Worm (Caenorhabditis elegans) whole organism, L3 larva: ENCODE data around the gene nhr-93.

Experiments
- R02D3.7 ChIP-seq: fragments of 150-350 bp; optimal IDR thresholded peaks from 2 replicates; lab custom pipeline; 2014; ENCODE audit warnings: missing biosample characterization, missing genetic modification characterization
- aly-2 ChIP-seq: fragments of 150-350 bp; optimal IDR thresholded peaks from 2 replicates; lab custom pipeline; 2014; ENCODE audit warnings: missing biosample characterization, missing genetic modification characterization
- ama-1 ChIP-seq: fragments of 150-350 bp; optimal IDR thresholded peaks from 2 replicates; lab custom pipeline; 2018
- egl-5 ChIP-seq: fragments of 150-350 bp; optimal IDR thresholded peaks from 2 replicates; lab custom pipeline; 2017; ENCODE audit warnings: missing biosample characterization, missing genetic modification reagents, missing genetic modification characterization, inconsistent platforms
- eor-1 ChIP-seq, 2 experiments: fragments of 150-350 bp; optimal IDR thresholded peaks; 2 replicates each; lab custom pipeline; 2014 to 2018; ENCODE audit warnings: missing biosample characterization in 2 of 2, missing genetic modification characterization in 2 of 2
- lin-15B ChIP-seq: fragments of 150-350 bp; optimal IDR thresholded peaks from 2 replicates; lab custom pipeline; 2014; ENCODE audit warnings: missing biosample characterization, missing genetic modification characterization
- lsy-12 ChIP-seq: sonication (generic microtip); optimal IDR thresholded peaks from 2 replicates; lab custom pipeline; 2016; ENCODE audit warnings: mild to moderate bottlenecking, missing genetic modification characterization, missing compliant biosample characterization
- mml-1 ChIP-seq: fragments of 150-350 bp; sonication (generic microtip); optimal IDR thresholded peaks from 3 replicates; lab custom pipeline; 2014; ENCODE audit warnings: missing biosample characterization, missing genetic modification characterization
- nfya-1 ChIP-seq: sonication (generic microtip); optimal IDR thresholded peaks from 2 replicates; lab custom pipeline; 2017; ENCODE audit warnings: missing genetic modification characterization, mild to moderate bottlenecking, missing compliant biosample characterization, antibody characterized with exemption, moderate library complexity; ENCODE audit not compliant: insufficient read depth
- nhr-11 ChIP-seq: fragments of 150-350 bp; optimal IDR thresholded peaks from 2 replicates; lab custom pipeline; 2014; ENCODE audit warnings: missing biosample characterization, missing genetic modification characterization
- nhr-28 ChIP-seq: fragments of 150-350 bp; optimal IDR thresholded peaks from 2 replicates; lab custom pipeline; 2014; ENCODE audit warnings: missing biosample characterization, missing genetic modification characterization
- nhr-77 ChIP-seq: fragments of 150-350 bp; optimal IDR thresholded peaks from 2 replicates; lab custom pipeline; 2014; ENCODE audit warnings: missing biosample characterization, missing genetic modification characterization
- tbx-2 ChIP-seq: sonication (generic microtip); optimal IDR thresholded peaks from 2 replicates; lab custom pipeline; 2016; ENCODE audit warnings: mild to moderate bottlenecking, missing genetic modification characterization, missing compliant biosample characterization
- zag-1 ChIP-seq: fragments of 150-350 bp; optimal IDR thresholded peaks from 2 replicates; lab custom pipeline; 2014; ENCODE audit warnings: missing biosample characterization, missing genetic modification characterization

The nhr-93 gene

ce11 chrV:3486857-3487256 is 51.4 kb downstream of the nhr-93 start, which contains the start of gene srbc-32:
Gene srbc-32, minus strand, starts transcription at chrV:3486957.
- TF ChIP-seq eor-1 (tag; optimal IDR thresholded peaks at IDR 0.05; lab: Kevin White, UChicago) = no peak
- TF ChIP-seq egl-5 (tag; lab: Kevin White, UChicago) = no peak
- no peak for TF ChIP-seq nhr-77 (tag; lab: Kevin White, UChicago)
- no peak for TF ChIP-seq lsy-12
- no peak for TF ChIP-seq ama-1
- no peak for TF ChIP-seq nfya-1 (tag; lab: Kevin White, UChicago)
- no peak for TF ChIP-seq lin-15B (tag; lab: Kevin White, UChicago)
- no peak for TF ChIP-seq zag-1 (tag; lab: Kevin White, UChicago)
- TF ChIP-seq R02D3.7 (tag; lab: Kevin White, UChicago) = no peak
- no peak for TF ChIP-seq aly-2 (tag; lab: Kevin White, UChicago)
- TF ChIP-seq mml-1 = no peak
- no peak for TF ChIP-seq nhr-28
- TF ChIP-seq nhr-11 (tag; lab: Kevin White, UChicago) = no peak
- TF ChIP-seq tbx-2 (tag; lab: Kevin White, UChicago) = no peak
- TF ChIP-seq, all 47 proteins: peak for 0
